Fruit fly (Drosophila melanogaster) Kc167 (cell line): ENCODE measurements around the gene del.

ENCODE experiments used
- Myc ChIP-seq: fragments of >200 bp; optimal IDR thresholded peaks from 2 replicates; lab custom pipeline; 2017; ENCODE audit warnings: missing external identifiers
- Sin3A ChIP-seq: fragments of >200 bp; optimal IDR thresholded peaks from 2 replicates; lab custom pipeline; 2018; ENCODE audit warnings: missing external identifiers
- h ChIP-seq: fragments of >200 bp; optimal IDR thresholded peaks from 3 replicates; lab custom pipeline; 2018; ENCODE audit warnings: missing external identifiers
- insv ChIP-seq: fragments of >200 bp; optimal IDR thresholded peaks from 3 replicates; lab custom pipeline; 2018; ENCODE audit warnings: missing external identifiers
- psq ChIP-seq: fragments of >200 bp; optimal IDR thresholded peaks from 2 replicates; lab custom pipeline; 2017; ENCODE audit warnings: missing external identifiers
- ttk ChIP-seq: sonication (Bioruptor generic); optimal IDR thresholded peaks from 2 replicates; lab custom pipeline; 2017; ENCODE audit warnings: missing external identifiers

- TF ChIP-seq Myc (lab: Kevin White, UChicago) (no peak), h (lab: Kevin White, UChicago) (no peak), psq (no peak), ttk (no peak), Sin3A (lab: Kevin White, UChicago) (no peak), insv (lab: Kevin White, UChicago) (no peak)
Observed at dm6 chr2L:21166422-21166821, 18.1 kb upstream of the del start.
